Worm (Caenorhabditis elegans) whole organism, late embryonic: Measurements from ENCODE around the gene hst-3.1.

Source experiments
- ceh-19 ChIP-seq: fragments of 200-800 bp; sonication (Bioruptor generic); optimal IDR thresholded peaks from 2 replicates; lab custom pipeline; 2018; ENCODE audit warnings: mild to moderate bottlenecking, missing genetic modification characterization, missing compliant biosample characterization
- ceh-31 ChIP-seq: sonication (generic microtip); optimal IDR thresholded peaks from 2 replicates; lab custom pipeline; 2016; ENCODE audit warnings: missing genetic modification characterization, missing compliant biosample characterization
- mec-3 ChIP-seq: sonication (generic microtip); optimal IDR thresholded peaks from 2 replicates; lab custom pipeline; 2016; ENCODE audit warnings: borderline replicate concordance, missing genetic modification characterization, missing compliant biosample characterization
- nhr-11 ChIP-seq: fragments of 150-350 bp; optimal IDR thresholded peaks from 2 replicates; lab custom pipeline; 2014; ENCODE audit warnings: missing biosample characterization, missing genetic modification characterization
- unc-42 ChIP-seq: sonication (generic microtip); optimal IDR thresholded peaks from 2 replicates; lab custom pipeline; 2016; ENCODE audit warnings: missing genotype, missing genetic modification characterization, missing compliant biosample characterization

hst-3.1 gene

DNA sequence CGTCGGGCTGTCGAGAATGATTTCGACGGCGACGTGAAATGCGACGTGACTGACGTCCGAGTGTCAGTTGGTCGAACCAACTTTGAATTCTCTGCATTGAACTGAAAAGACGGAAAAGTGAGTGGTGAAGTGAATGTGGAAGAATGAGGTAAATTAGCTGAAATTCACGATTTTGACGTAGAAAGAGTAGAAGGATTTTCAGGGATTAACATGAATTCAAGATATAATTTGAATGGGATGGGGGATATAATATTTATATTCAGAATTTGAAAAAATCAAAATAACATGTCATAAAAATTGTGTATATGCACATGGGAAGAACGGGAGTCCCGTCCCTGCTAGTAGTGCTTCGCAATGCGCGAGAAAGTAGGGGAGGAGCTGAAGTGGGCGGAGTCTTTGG lies 50.9 kb downstream of the hst-3.1 start, which contains the start of gene C29H12.6:
Gene C29H12.6 (minus strand): TSS at position 101 of the 400 bp plus-strand sequence.
- TF ChIP-seq ceh-31 (tag; lab: Kevin White, UChicago) (peak; percentile 10), mec-3 (tag; lab: Kevin White, UChicago) (no peak), nhr-11 (tag; lab: Kevin White, UChicago) (no peak)
- TF ChIP-seq, all 69 proteins: peak for 1

DNA sequence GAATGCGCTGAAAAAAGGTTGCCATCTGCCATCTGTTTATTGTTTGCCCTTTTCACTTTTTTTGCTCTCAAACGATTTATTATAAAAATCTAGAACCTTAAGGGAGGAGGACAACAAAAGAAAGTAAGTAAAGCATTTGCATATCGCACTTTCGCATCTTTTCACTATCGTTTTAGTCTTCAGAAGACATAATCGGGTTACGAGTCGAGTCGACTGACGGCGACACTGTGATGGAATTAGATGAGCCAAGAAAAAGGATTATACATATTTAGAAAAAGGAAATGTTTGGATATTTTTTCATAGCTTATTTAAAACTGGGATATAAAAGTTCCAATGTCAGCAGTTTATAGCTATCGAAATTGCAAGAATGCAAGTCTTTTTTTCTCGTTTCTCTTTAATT lies 52.4 kb downstream of the hst-3.1 start:
- TF ChIP-seq ceh-19 (GFP tag; lab: Kevin White, UChicago) (no peak), unc-42 (tag; lab: Kevin White, UChicago) (peak; percentile 88)
